Worm (Caenorhabditis elegans): ENCODE results near the gene ztf-16.

Gene ztf-16

ce11 chrX:4811242-4811641 lies at the start of gene ztf-16:
TSS of gene ztf-16 (minus strand) at chrX:4811540.
- TF ChIP-seq pes-1 (GFP tag; IDR thresholded peaks at IDR 0.05): no peak
- TF ChIP-seq F13C5.2 (tag; optimal IDR thresholded peaks at IDR 0.05): no peak
- no peak for TF ChIP-seq ceh-13 (GFP tag; optimal IDR thresholded peaks at IDR 0.05)
- TF ChIP-seq B0310.2 (tag; optimal IDR thresholded peaks at IDR 0.05): no peak
- no peak for TF ChIP-seq sea-1 (GFP tag; conservative IDR thresholded peaks at IDR 0.05)

ce11 chrX:4859582-4860095 lies 48.3 kb upstream of the ztf-16 start, which contains the start of gene add-1:
TSS of gene add-1 (minus strand) at chrX:4860045.
- no peak for TF ChIP-seq hmg-4 (GFP tag; optimal IDR thresholded peaks at IDR 0.05)
- TF ChIP-seq hnd-1 (tag; optimal IDR thresholded peaks at IDR 0.05): no peak
- TF ChIP-seq ets-7 (tag; optimal IDR thresholded peaks at IDR 0.05): no peak
- TF ChIP-seq tbx-37 (GFP tag; conservative IDR thresholded peaks at IDR 0.05): no peak
- TF ChIP-seq scrt-1 (GFP tag; IDR thresholded peaks at IDR 0.05): no peak
- TF ChIP-seq hmbx-1 (tag; optimal IDR thresholded peaks at IDR 0.05): no peak
- no peak for TF ChIP-seq aly-1 (tag; optimal IDR thresholded peaks at IDR 0.05)

ce11 chrX:4853060-4853459 lies 41.7 kb upstream of the ztf-16 start, which contains the start of gene F39C12.1:
TSS of gene F39C12.1 (minus strand) at chrX:4853195.
- no peak for TF ChIP-seq flt-1 (GFP tag; IDR thresholded peaks at IDR 0.05)
- TF ChIP-seq ceh-36 (tag; optimal IDR thresholded peaks at IDR 0.05): no peak
- TF ChIP-seq hnd-1 (tag; optimal IDR thresholded peaks at IDR 0.05): no peak
- no peak for TF ChIP-seq tbx-11 (GFP tag; IDR thresholded peaks at IDR 0.05)
- no peak for TF ChIP-seq pes-1 (GFP tag; IDR thresholded peaks at IDR 0.05)
- no peak for TF ChIP-seq F13C5.2 (tag; optimal IDR thresholded peaks at IDR 0.05)
- no peak for TF ChIP-seq ceh-13 (GFP tag; optimal IDR thresholded peaks at IDR 0.05)
- no peak for TF ChIP-seq hmg-4 (GFP tag; optimal IDR thresholded peaks at IDR 0.05)
- TF ChIP-seq sea-1 (GFP tag; conservative IDR thresholded peaks at IDR 0.05): no peak
- no peak for TF ChIP-seq hmbx-1 (tag; optimal IDR thresholded peaks at IDR 0.05)
- TF ChIP-seq ama-1 (optimal IDR thresholded peaks at IDR 0.05): no peak
- TF ChIP-seq tbx-37 (GFP tag; conservative IDR thresholded peaks at IDR 0.05): no peak
- no peak for TF ChIP-seq scrt-1 (GFP tag; IDR thresholded peaks at IDR 0.05)
- TF ChIP-seq ets-7 (tag; optimal IDR thresholded peaks at IDR 0.05): no peak
- no peak for TF ChIP-seq B0310.2 (tag; optimal IDR thresholded peaks at IDR 0.05)
- TF ChIP-seq aly-1 (tag; optimal IDR thresholded peaks at IDR 0.05): no peak
- TF ChIP-seq tra-4 (tag; optimal IDR thresholded peaks at IDR 0.05): no peak

DNA sequence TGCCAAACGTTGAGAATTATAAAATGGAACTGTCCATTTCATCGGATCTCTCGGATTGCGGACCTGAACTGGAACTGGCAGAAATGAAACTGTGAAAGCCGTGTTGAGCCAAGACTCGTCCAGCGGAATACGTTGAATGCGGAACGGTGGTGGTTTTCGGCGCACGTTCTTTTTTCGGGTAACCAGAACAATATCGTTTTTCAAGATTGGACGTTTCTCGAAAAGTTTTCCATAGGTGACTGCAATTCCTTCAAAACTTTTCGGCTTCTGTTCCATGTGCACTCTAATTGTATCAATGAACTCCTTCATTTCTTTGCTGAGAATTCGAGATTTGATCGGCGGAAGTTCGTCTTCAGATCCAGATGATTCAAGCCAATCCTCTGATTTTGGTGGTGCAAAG lies 33.4 kb upstream of the ztf-16 start:
- no peak for TF ChIP-seq ceh-36 (tag; optimal IDR thresholded peaks at IDR 0.05)
- no peak for TF ChIP-seq ceh-13 (GFP tag; optimal IDR thresholded peaks at IDR 0.05)

- TF ChIP-seq ets-7 (tag; optimal IDR thresholded peaks at IDR 0.05): no peak
- TF ChIP-seq sea-1 (GFP tag; conservative IDR thresholded peaks at IDR 0.05): no peak
- TF ChIP-seq hnd-1 (tag; optimal IDR thresholded peaks at IDR 0.05): no peak
These were observed 31.0 kb upstream of the ztf-16 start for ce11 chrX:4842305-4842704.

DNA sequence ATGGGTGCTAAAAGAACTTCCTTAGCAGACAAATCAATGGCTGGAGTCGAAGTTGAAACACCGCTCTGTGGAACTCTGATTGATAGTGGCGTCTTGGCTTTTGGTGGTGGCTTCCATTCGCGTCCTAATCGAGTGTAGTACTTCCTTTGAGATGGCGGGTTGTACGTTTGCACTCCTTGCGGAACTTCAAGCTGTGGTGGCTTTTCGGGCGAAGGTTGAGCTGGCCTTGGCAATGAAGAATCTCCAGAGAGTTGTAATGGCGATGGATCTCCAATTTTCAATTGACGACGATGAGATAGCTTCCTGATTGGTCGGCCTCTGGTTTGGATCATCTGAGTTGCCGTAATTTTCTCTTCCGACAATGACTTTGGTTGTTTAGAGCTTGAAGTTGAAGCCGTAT lies 29.3 kb upstream of the ztf-16 start:
- no peak for TF ChIP-seq ceh-13 (GFP tag; optimal IDR thresholded peaks at IDR 0.05)
- no peak for TF ChIP-seq flt-1 (GFP tag; IDR thresholded peaks at IDR 0.05)
- no peak for TF ChIP-seq tra-4 (tag; optimal IDR thresholded peaks at IDR 0.05)
- no peak for TF ChIP-seq hmbx-1 (tag; optimal IDR thresholded peaks at IDR 0.05)
- TF ChIP-seq aly-1 (tag; optimal IDR thresholded peaks at IDR 0.05): no peak

DNA sequence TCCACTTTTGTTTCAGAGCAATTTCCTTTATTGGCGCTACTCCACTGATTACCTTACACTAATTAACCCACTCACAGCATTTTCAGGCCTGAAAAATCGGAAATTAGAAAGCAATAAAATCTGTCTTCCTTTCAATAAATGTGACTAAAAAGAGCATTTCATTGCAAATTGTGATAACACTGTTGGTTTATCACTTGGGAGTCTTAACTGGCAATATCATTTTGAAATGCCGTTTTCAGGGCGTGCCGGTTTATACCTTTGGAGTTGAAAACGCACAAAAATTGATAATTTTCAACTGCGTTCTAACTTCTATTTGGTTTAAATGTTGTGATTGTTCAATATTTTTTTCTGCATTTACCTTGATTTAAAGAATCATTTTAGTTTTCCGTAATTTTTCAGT lies 10.9 kb upstream of the ztf-16 start, which contains the start of gene R08E3.1:
TSS of gene R08E3.1 (plus strand) at position 386 of the 400 bp plus-strand sequence.
- TF ChIP-seq sea-1 (GFP tag; conservative IDR thresholded peaks at IDR 0.05) (no peak), tbx-11 (GFP tag; IDR thresholded peaks at IDR 0.05) (no peak), scrt-1 (GFP tag; IDR thresholded peaks at IDR 0.05) (no peak), ets-7 (tag; optimal IDR thresholded peaks at IDR 0.05) (no peak), ceh-13 (GFP tag; optimal IDR thresholded peaks at IDR 0.05) (no peak), ceh-36 (tag; optimal IDR thresholded peaks at IDR 0.05) (no peak), B0310.2 (tag; optimal IDR thresholded peaks at IDR 0.05) (no peak), hnd-1 (tag; optimal IDR thresholded peaks at IDR 0.05) (no peak), ama-1 (optimal IDR thresholded peaks at IDR 0.05) (no peak), pes-1 (GFP tag; IDR thresholded peaks at IDR 0.05) (no peak), aly-1 (tag; optimal IDR thresholded peaks at IDR 0.05) (no peak), tbx-37 (GFP tag; conservative IDR thresholded peaks at IDR 0.05) (no peak), flt-1 (GFP tag; IDR thresholded peaks at IDR 0.05) (no peak), tra-4 (tag; optimal IDR thresholded peaks at IDR 0.05) (no peak), F13C5.2 (tag; optimal IDR thresholded peaks at IDR 0.05) (no peak), hmbx-1 (tag; optimal IDR thresholded peaks at IDR 0.05) (no peak)

ce11 chrX:4821602-4822001 lies 10.3 kb upstream of the ztf-16 start:
- no peak for TF ChIP-seq ets-7 (tag; optimal IDR thresholded peaks at IDR 0.05)

ce11 chrX:4818872-4819271 lies 7.5 kb upstream of the ztf-16 start:
- TF ChIP-seq ets-7 (tag; optimal IDR thresholded peaks at IDR 0.05) (no peak), B0310.2 (tag; optimal IDR thresholded peaks at IDR 0.05) (no peak), hnd-1 (tag; optimal IDR thresholded peaks at IDR 0.05) (no peak), pes-1 (GFP tag; IDR thresholded peaks at IDR 0.05) (no peak), tra-4 (tag; optimal IDR thresholded peaks at IDR 0.05) (no peak), hmg-4 (GFP tag; optimal IDR thresholded peaks at IDR 0.05) (no peak), aly-1 (tag; optimal IDR thresholded peaks at IDR 0.05) (no peak), F13C5.2 (tag; optimal IDR thresholded peaks at IDR 0.05) (no peak)

All from whole organism, early embryonic.